Fruit fly (Drosophila melanogaster) whole organism, embryonic: Measurements from ENCODE around the gene CG3198.

Experiments used
- Antp ChIP-seq: fragments of 200-800 bp; sonication (Bioruptor generic); optimal IDR thresholded peaks from 3 replicates; lab custom pipeline; 2016; ENCODE audit warnings: missing biosample characterization, missing genetic modification characterization
- CG11456 ChIP-seq: fragments of 200-800 bp; sonication (Bioruptor generic); IDR thresholded peaks from 3 replicates; pipeline ENCODE4 v1.3.6; 2022; ENCODE audit warnings: missing biosample characterization, missing genetic modification characterization
- CG13296 ChIP-seq: fragments of 200-800 bp; sonication (Bioruptor generic); optimal IDR thresholded peaks from 3 replicates; lab custom pipeline; 2018; ENCODE audit warnings: missing biosample characterization, mild to moderate bottlenecking, missing genetic modification characterization
- CG14050 ChIP-seq: fragments of 200-800 bp; sonication (Bioruptor generic); IDR thresholded peaks from 3 replicates; pipeline ENCODE4 v1.3.6; 2022; ENCODE audit warnings: missing biosample characterization, missing genetic modification characterization
- CG14710 ChIP-seq: fragments of 200-800 bp; sonication (Bioruptor generic); optimal IDR thresholded peaks from 3 replicates; lab custom pipeline; 2019; ENCODE audit warnings: missing biosample characterization, mild to moderate bottlenecking, missing genetic modification characterization, moderate library complexity
- CG15073 ChIP-seq: fragments of 200-800 bp; sonication (Bioruptor generic); optimal IDR thresholded peaks from 2 replicates; lab custom pipeline; 2016; ENCODE audit warnings: missing biosample characterization, missing genetic modification characterization
- CG17359 ChIP-seq: fragments of 200-800 bp; sonication (Bioruptor generic); optimal IDR thresholded peaks from 3 replicates; lab custom pipeline; 2018; ENCODE audit warnings: missing biosample characterization, mild to moderate bottlenecking, missing genetic modification characterization, moderate library complexity
- CG1792 ChIP-seq: fragments of 200-800 bp; sonication (Bioruptor generic); optimal IDR thresholded peaks from 2 replicates; lab custom pipeline; 2016; ENCODE audit warnings: missing biosample characterization, missing genetic modification characterization
- CG1832 ChIP-seq: fragments of 200-800 bp; sonication (Bioruptor generic); optimal IDR thresholded peaks from 2 replicates; lab custom pipeline; 2017; ENCODE audit warnings: missing biosample characterization, mild to moderate bottlenecking, missing genetic modification characterization, inconsistent platforms
- CG30403 ChIP-seq: fragments of 200-800 bp; sonication (Bioruptor generic); optimal IDR thresholded peaks from 3 replicates; lab custom pipeline; 2016; ENCODE audit warnings: missing biosample characterization, missing genetic modification characterization
- CG31388 ChIP-seq: fragments of 200-800 bp; sonication (Bioruptor generic); optimal IDR thresholded peaks from 2 replicates; lab custom pipeline; 2016; ENCODE audit warnings: missing biosample characterization, missing genetic modification characterization
- CG4282 ChIP-seq: fragments of 200-800 bp; sonication (Bioruptor generic); optimal IDR thresholded peaks from 2 replicates; lab custom pipeline; 2016; ENCODE audit warnings: missing biosample characterization, missing genetic modification characterization
- CG4820 ChIP-seq: fragments of 200-800 bp; sonication (Bioruptor generic); optimal IDR thresholded peaks from 3 replicates; lab custom pipeline; 2016; ENCODE audit warnings: missing biosample characterization, missing genetic modification characterization
- CG6813 ChIP-seq: fragments of 200-800 bp; sonication (Bioruptor generic); optimal IDR thresholded peaks from 2 replicates; lab custom pipeline; 2017; ENCODE audit warnings: missing biosample characterization, missing genetic modification characterization, mild to moderate bottlenecking, moderate library complexity, missing genetic modification reagents
- CG7556 ChIP-seq: fragments of 200-800 bp; sonication (Bioruptor generic); optimal IDR thresholded peaks from 2 replicates; lab custom pipeline; 2017; ENCODE audit warnings: missing biosample characterization, mild to moderate bottlenecking, missing genetic modification characterization
- CG9797 ChIP-seq: fragments of 200-800 bp; sonication (Bioruptor generic); optimal IDR thresholded peaks from 3 replicates; lab custom pipeline; 2018; ENCODE audit warnings: missing biosample characterization, mild to moderate bottlenecking, missing genetic modification characterization
- Camta ChIP-seq: fragments of 200-800 bp; sonication (Bioruptor generic); optimal IDR thresholded peaks from 2 replicates; lab custom pipeline; 2016; ENCODE audit warnings: missing biosample characterization, missing genetic modification characterization
- Dbx ChIP-seq: fragments of 200-800 bp; sonication (Bioruptor generic); IDR thresholded peaks from 3 replicates; pipeline ENCODE4 v1.3.6; 2022; ENCODE audit warnings: missing biosample characterization, missing genetic modification characterization
- HHEX ChIP-seq: fragments of 200-800 bp; sonication (Bioruptor generic); optimal IDR thresholded peaks from 3 replicates; lab custom pipeline; 2017; ENCODE audit warnings: missing biosample characterization, mild to moderate bottlenecking, missing genetic modification characterization, missing genetic modification reagents
- Mad ChIP-seq: fragments of 200-800 bp; sonication (Bioruptor generic); optimal IDR thresholded peaks from 2 replicates; lab custom pipeline; 2016; ENCODE audit warnings: missing biosample characterization, missing genetic modification characterization
- Max ChIP-seq: fragments of 200-800 bp; sonication (Bioruptor generic); optimal IDR thresholded peaks from 2 replicates; lab custom pipeline; 2016; ENCODE audit warnings: missing biosample characterization, mild to moderate bottlenecking, missing genetic modification characterization
- NC2β ChIP-seq: fragments of 200-800 bp; sonication (Bioruptor generic); optimal IDR thresholded peaks from 2 replicates; lab custom pipeline; 2016; ENCODE audit warnings: missing biosample characterization, missing genetic modification characterization
- Oli ChIP-seq: fragments of 200-800 bp; sonication (Bioruptor generic); optimal IDR thresholded peaks from 2 replicates; lab custom pipeline; 2018; ENCODE audit warnings: missing biosample characterization, mild to moderate bottlenecking, missing genetic modification characterization, moderate library complexity
- Ptx1 ChIP-seq: fragments of 200-800 bp; sonication (Bioruptor generic); IDR thresholded peaks from 2 replicates; pipeline ENCODE4 v1.3.6; 2022; ENCODE audit warnings: missing biosample characterization, missing genetic modification characterization
- Ravus ChIP-seq: fragments of 200-800 bp; sonication (Bioruptor generic); IDR thresholded peaks from 2 replicates; pipeline ENCODE4 v1.3.6; 2022; ENCODE audit warnings: missing biosample characterization, missing genetic modification characterization
- Side ChIP-seq: fragments of 200-800 bp; sonication (Bioruptor generic); optimal IDR thresholded peaks from 2 replicates; lab custom pipeline; 2016; ENCODE audit warnings: missing biosample characterization, missing genetic modification characterization
- Trl ChIP-seq, 3 experiments: fragments of >200 bp in 2 of 3; fragments of 200-800 bp in 1 of 3; sonication (Bioruptor generic) in 1 of 3; optimal IDR thresholded peaks; 2 replicates in 1 of 3; 3 replicates in 2 of 3; lab custom pipeline; 2016 to 2017; ENCODE audit warnings: missing biosample characterization in 1 of 3, missing genetic modification characterization in 1 of 3
- Usf ChIP-seq: fragments of 200-800 bp; sonication (Bioruptor generic); optimal IDR thresholded peaks from 2 replicates; lab custom pipeline; 2017; ENCODE audit warnings: missing genotype, missing biosample characterization, missing genetic modification characterization
- al ChIP-seq: fragments of 200-800 bp; sonication (Bioruptor generic); IDR thresholded peaks from 2 replicates; pipeline ENCODE4 v1.3.6; 2022; ENCODE audit warnings: missing biosample characterization, missing genetic modification characterization
- bbx ChIP-seq: fragments of 200-800 bp; sonication (Bioruptor generic); IDR thresholded peaks from 2 replicates; pipeline ENCODE4 v1.3.6; 2022; ENCODE audit warnings: missing biosample characterization, missing genetic modification characterization; ENCODE audit not compliant: partially characterized antibody
- bigmax ChIP-seq: fragments of 200-800 bp; sonication (Bioruptor generic); optimal IDR thresholded peaks from 2 replicates; lab custom pipeline; 2018; ENCODE audit warnings: missing biosample characterization, mild to moderate bottlenecking, missing genetic modification characterization
- chif ChIP-seq, 2 experiments: fragments of 200-800 bp; sonication (Bioruptor generic); optimal IDR thresholded peaks; 3 replicates each; lab custom pipeline; 2016; ENCODE audit warnings: missing biosample characterization in 2 of 2, missing genetic modification characterization in 2 of 2
- crol ChIP-seq: fragments of 200-800 bp; sonication (Bioruptor generic); IDR thresholded peaks from 2 replicates; pipeline ENCODE4 v1.3.6; 2022; ENCODE audit warnings: missing biosample characterization, missing genetic modification characterization
- dan ChIP-seq: fragments of 200-800 bp; sonication (Bioruptor generic); IDR thresholded peaks from 2 replicates; pipeline ENCODE4 v1.3.6; 2022; ENCODE audit warnings: missing biosample characterization, missing genetic modification characterization
- dmrt99B ChIP-seq: fragments of 200-800 bp; sonication (Bioruptor generic); optimal IDR thresholded peaks from 2 replicates; lab custom pipeline; 2018; ENCODE audit warnings: missing biosample characterization, mild to moderate bottlenecking, missing genetic modification characterization, moderate library complexity
- fd102C ChIP-seq: fragments of 200-800 bp; sonication (Bioruptor generic); optimal IDR thresholded peaks from 2 replicates; lab custom pipeline; 2018; ENCODE audit warnings: missing biosample characterization, mild to moderate bottlenecking, missing genetic modification characterization, moderate library complexity
- fd64A ChIP-seq: fragments of 200-800 bp; sonication (Bioruptor generic); optimal IDR thresholded peaks from 3 replicates; lab custom pipeline; 2018; ENCODE audit warnings: missing biosample characterization, mild to moderate bottlenecking, missing genetic modification characterization
- lola ChIP-seq, 3 experiments: fragments of >200 bp in 2 of 3; fragments of 200-800 bp in 1 of 3; sonication (Bioruptor generic) in 1 of 3; optimal IDR thresholded peaks; 2 replicates each; lab custom pipeline; 2017 to 2019; ENCODE audit warnings: missing biosample characterization in 3 of 3, missing genetic modification characterization in 3 of 3, mild to moderate bottlenecking in 1 of 3, moderate library complexity in 1 of 3
- nerfin-2 ChIP-seq: fragments of 200-800 bp; sonication (Bioruptor generic); IDR thresholded peaks from 2 replicates; pipeline ENCODE4 v1.3.6; 2022; ENCODE audit warnings: missing biosample characterization, missing genetic modification characterization; ENCODE audit not compliant: partially characterized antibody
- prd ChIP-seq, 3 experiments: fragments of >200 bp in 2 of 3; fragments of 200-800 bp in 1 of 3; sonication (Bioruptor generic) in 1 of 3; optimal IDR thresholded peaks in 2 of 3; IDR thresholded peaks in 1 of 3; 2 replicates in 2 of 3; 3 replicates in 1 of 3; pipeline versions ENCODE4 v1.3.6 to Lab custom; 2017 to 2022; ENCODE audit warnings: missing biosample characterization in 1 of 3, missing genetic modification characterization in 1 of 3
- psq ChIP-seq: fragments of 200-800 bp; sonication (Bioruptor generic); optimal IDR thresholded peaks from 2 replicates; lab custom pipeline; 2017; ENCODE audit warnings: missing biosample characterization, missing genetic modification characterization
- sc ChIP-seq, 3 experiments: fragments of >200 bp in 2 of 3; fragments of 200-800 bp in 1 of 3; sonication (Bioruptor generic) in 1 of 3; optimal IDR thresholded peaks; 2 replicates in 2 of 3; 3 replicates in 1 of 3; lab custom pipeline; 2017; ENCODE audit warnings: mild to moderate bottlenecking in 1 of 3, missing biosample characterization in 1 of 3, missing genetic modification characterization in 1 of 3, missing genetic modification reagents in 1 of 3
- sim ChIP-seq: fragments of 200-800 bp; sonication (Bioruptor generic); IDR thresholded peaks from 2 replicates; pipeline ENCODE4 v1.3.6; 2022; ENCODE audit warnings: missing biosample characterization, missing genetic modification characterization
- sob ChIP-seq: fragments of 200-800 bp; sonication (Bioruptor generic); IDR thresholded peaks from 2 replicates; pipeline ENCODE4 v1.3.6; 2022; ENCODE audit warnings: missing biosample characterization, missing genetic modification characterization
- sr ChIP-seq: fragments of 200-800 bp; sonication (Bioruptor generic); IDR thresholded peaks from 3 replicates; pipeline ENCODE4 v1.3.6; 2022; ENCODE audit warnings: missing biosample characterization, missing genetic modification characterization
- trh ChIP-seq: fragments of 200-800 bp; sonication (Bioruptor generic); optimal IDR thresholded peaks from 2 replicates; lab custom pipeline; 2016; ENCODE audit warnings: missing biosample characterization, missing genetic modification characterization
- ttk ChIP-seq: fragments of 200-800 bp; sonication (Bioruptor generic); IDR thresholded peaks from 2 replicates; pipeline ENCODE4 v2.1.2; 2022; ENCODE audit warnings: missing biosample characterization, missing genetic modification characterization
- usp ChIP-seq: fragments of >200 bp; optimal IDR thresholded peaks from 2 replicates; lab custom pipeline; 2017; ENCODE audit warnings: missing biosample characterization, missing genetic modification characterization
- zfh2 ChIP-seq: fragments of 200-800 bp; sonication (Bioruptor generic); optimal IDR thresholded peaks from 2 replicates; lab custom pipeline; 2016; ENCODE audit warnings: missing biosample characterization, missing genetic modification characterization

CG3198 gene

DNA sequence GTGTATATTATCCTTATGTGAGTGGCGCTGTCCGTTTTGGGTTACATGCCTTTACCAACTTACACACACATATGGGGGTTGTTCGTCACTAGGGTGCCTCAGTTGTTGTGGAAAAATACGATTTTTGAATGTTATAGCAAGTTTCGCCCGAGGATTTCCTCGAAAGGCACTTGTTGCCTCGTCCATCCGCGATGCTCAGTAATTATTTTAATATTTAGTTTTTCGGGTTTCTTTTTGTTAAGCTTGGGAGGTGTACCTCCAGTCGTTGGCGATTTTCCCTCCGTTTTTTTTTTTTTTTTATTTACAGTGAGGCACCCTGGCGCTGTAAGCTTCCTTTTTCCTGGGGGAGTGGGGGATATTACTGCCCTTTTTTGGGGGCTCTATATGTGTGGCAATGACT, 22.7 kb upstream of the CG3198 start (continued):
- TF ChIP-seq Usf (GFP tag; lab: Kevin White, UChicago), result no peak
- no peak for TF ChIP-seq dan (GFP tag; lab: Robert Waterston, UW)
- TF ChIP-seq CG15073 (GFP tag; lab: Kevin White, UChicago), result no peak
- TF ChIP-seq Ptx1 (GFP tag; lab: Robert Waterston, UW), result peak; percentile 71
- no peak for TF ChIP-seq fd102C
- no peak for TF ChIP-seq CG31388 (GFP tag; lab: Kevin White, UChicago)
- TF ChIP-seq sc (optimal IDR thresholded peaks at IDR 0.05; lab: Kevin White, UChicago), result no peak
- no peak for TF ChIP-seq sc (GFP tag; optimal IDR thresholded peaks at IDR 0.05; lab: Kevin White, UChicago)
- no peak for TF ChIP-seq sr (GFP tag; lab: Robert Waterston, UW)
- TF ChIP-seq dmrt99B (tag; lab: Kevin White, UChicago), result peak; percentile 77
- TF ChIP-seq nerfin-2, result no peak
- peak; percentile 69 for TF ChIP-seq HHEX
- no peak for TF ChIP-seq usp (GFP tag; lab: Kevin White, UChicago)
- TF ChIP-seq crol (GFP tag; lab: Robert Waterston, UW), result 0 out of 2 replicates have a peak, but pooled peaks have one; percentile 17
- peak; percentile 49 for TF ChIP-seq CG14710 (tag; lab: Kevin White, UChicago)
- peak; percentile 67 for TF ChIP-seq CG30403
- peak; percentile 59; the same call in 1 of the 3 replicates for TF ChIP-seq CG11456 (GFP tag; lab: Robert Waterston, UW)
- TF ChIP-seq bbx (GFP tag; lab: Robert Waterston, UW), result no peak
- TF ChIP-seq Max (GFP tag; lab: Kevin White, UChicago), result peak; percentile 15
- TF ChIP-seq Side (GFP tag; lab: Kevin White, UChicago), result peak; percentile 58
- peak; percentile 40 for TF ChIP-seq Camta (GFP tag; lab: Kevin White, UChicago)
- peak; percentile 82 for TF ChIP-seq CG13296 (GFP tag; lab: Kevin White, UChicago)
- TF ChIP-seq Ravus (GFP tag; lab: Robert Waterston, UW), result peak; percentile 35
- no peak for TF ChIP-seq trh (GFP tag; lab: Kevin White, UChicago)
- TF ChIP-seq lola (GFP tag; optimal IDR thresholded peaks at IDR 0.05; lab: Kevin White, UChicago), result peak in 1 of 3 experiments; percentile 51
- TF ChIP-seq al, result 0 out of 2 replicates have a peak, but pooled peaks have one; percentile 28
- peak; percentile 66 for TF ChIP-seq Oli (tag; lab: Kevin White, UChicago)
- peak; percentile 32 for TF ChIP-seq Antp (GFP tag; lab: Kevin White, UChicago)
- peak; percentile 49; the same call in 1 of the 3 replicates for TF ChIP-seq Dbx
- no peak for TF ChIP-seq sim
- no peak for TF ChIP-seq bigmax (GFP tag; lab: Kevin White, UChicago)
- TF ChIP-seq zfh2 (GFP tag; lab: Kevin White, UChicago), result peak; percentile 54
- peak; percentile 33 for TF ChIP-seq CG1792
- peak; percentile 54; the same call in 1 of the 2 replicates for TF ChIP-seq sob (GFP tag; lab: Robert Waterston, UW)
- TF ChIP-seq ttk (GFP tag; lab: Robert Waterston, UW), result peak; percentile 47; the same call in 1 of the 2 replicates
- peak; percentile 43 for TF ChIP-seq Mad (GFP tag; lab: Kevin White, UChicago)
- peak; percentile 10 for TF ChIP-seq CG4282 (GFP tag; lab: Kevin White, UChicago)
- TF ChIP-seq psq (GFP tag; lab: Kevin White, UChicago), result peak; percentile 4
- TF ChIP-seq CG7556, result peak; percentile 84
- peak; percentile 61 for TF ChIP-seq NC2β
- no peak for TF ChIP-seq prd (optimal IDR thresholded peaks at IDR 0.05; lab: Kevin White, UChicago)
- peak; percentile 63 for TF ChIP-seq prd (GFP tag; IDR thresholded peaks at IDR 0.05; lab: Robert Waterston, UW)
- TF ChIP-seq CG14050 (GFP tag; lab: Robert Waterston, UW), result peak; percentile 64
- TF ChIP-seq CG17359 (tag; lab: Kevin White, UChicago), result peak; percentile 62
- TF ChIP-seq chif (GFP tag; optimal IDR thresholded peaks at IDR 0.05; lab: Kevin White, UChicago), result peak; percentile 41 to 59
- peak; percentile 71 for TF ChIP-seq CG6813 (GFP tag; lab: Kevin White, UChicago)
- no peak for TF ChIP-seq CG9797 (GFP tag; lab: Kevin White, UChicago)
- no peak for TF ChIP-seq Trl (optimal IDR thresholded peaks at IDR 0.05; lab: Kevin White, UChicago)
- TF ChIP-seq Trl (GFP tag; optimal IDR thresholded peaks at IDR 0.05; lab: Kevin White, UChicago), result peak; percentile 28
- TF ChIP-seq fd64A (GFP tag; lab: Kevin White, UChicago), result no peak
- TF ChIP-seq CG4820 (GFP tag; lab: Kevin White, UChicago), result peak; percentile 13
- no peak for TF ChIP-seq CG1832 (GFP tag; lab: Kevin White, UChicago)
